Fruit fly (Drosophila melanogaster) S2 (cell line): ENCODE results near the gene Nmt.
A peak's percentile ranks its signal among the peaks of the same experiment; 100 is the strongest.

Experiments used
- CG8478 ChIP-seq: fragments of >200 bp; optimal IDR thresholded peaks from 2 replicates; lab custom pipeline; 2018
- CTCF ChIP-seq, 2 experiments: fragments of >200 bp; optimal IDR thresholded peaks; 2 replicates each; lab custom pipeline; 2018

Nmt gene

DNA sequence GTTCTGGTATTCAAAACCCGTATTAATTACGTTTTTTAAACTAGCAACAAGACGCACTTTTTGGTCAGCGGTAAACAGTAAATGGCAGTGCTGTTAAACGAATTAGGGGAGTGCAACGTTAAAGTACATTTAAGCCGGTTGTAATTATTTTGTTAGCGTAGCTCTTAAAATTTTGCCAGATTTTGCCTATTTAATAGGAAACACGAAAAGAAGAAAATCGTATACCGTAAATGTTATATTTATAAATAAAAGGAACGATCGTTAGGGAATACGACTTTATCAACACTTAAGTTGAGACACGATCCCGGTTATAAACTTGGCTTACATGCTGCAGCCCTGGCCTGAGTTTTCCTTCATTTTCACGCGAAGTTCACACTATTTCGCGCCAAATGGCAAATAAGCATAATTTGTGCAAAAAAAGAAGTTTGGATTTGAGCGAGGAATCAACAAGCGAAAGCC, 40.8 kb downstream of the Nmt start, which contains the start of the genes Setx and mus301:
Setx (minus strand) TSS at position 51 of the 459 bp plus-strand sequence.
mus301 (plus strand) TSS at position 361 of the 459 bp plus-strand sequence.
- TF ChIP-seq CTCF (optimal IDR thresholded peaks at IDR 0.05; lab: Kevin White, UChicago) (peak in 1 of 2 experiments; percentile 24), CG8478 (lab: Kevin White, UChicago) (no peak)

DNA sequence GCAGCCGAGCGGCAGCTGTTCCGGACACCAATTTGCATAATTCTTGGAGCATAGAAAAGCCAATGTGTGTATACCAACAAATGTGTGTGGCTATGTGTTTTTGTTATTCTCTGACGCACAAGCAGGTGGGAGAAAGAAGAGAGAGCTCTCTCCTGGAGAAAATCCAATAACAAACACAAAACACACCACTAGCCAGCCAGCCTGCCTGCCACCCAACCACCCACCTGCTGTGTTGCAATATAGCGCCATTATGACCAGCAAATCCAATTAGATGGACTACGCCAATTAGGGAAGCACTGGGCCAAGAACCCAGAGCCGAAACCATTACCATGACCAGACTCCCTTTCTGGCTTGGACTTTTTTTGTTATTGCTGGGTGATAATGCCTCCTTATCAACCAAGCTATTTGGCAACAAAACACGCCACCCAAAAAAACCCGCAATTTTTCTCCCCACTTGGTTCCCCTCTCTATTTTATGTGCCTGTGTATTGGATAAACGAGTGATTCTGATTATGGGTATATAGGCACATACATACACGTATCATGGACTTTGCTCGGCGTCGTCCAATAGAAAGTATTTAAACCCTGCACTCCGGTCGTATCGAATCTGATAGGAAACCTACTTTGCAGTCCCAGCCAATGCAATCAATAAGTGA, 49.7 kb downstream of the Nmt start:
- no peak for TF ChIP-seq CG8478 (lab: Kevin White, UChicago)
- TF ChIP-seq CTCF (optimal IDR thresholded peaks at IDR 0.05; lab: Kevin White, UChicago): no peak

DNA sequence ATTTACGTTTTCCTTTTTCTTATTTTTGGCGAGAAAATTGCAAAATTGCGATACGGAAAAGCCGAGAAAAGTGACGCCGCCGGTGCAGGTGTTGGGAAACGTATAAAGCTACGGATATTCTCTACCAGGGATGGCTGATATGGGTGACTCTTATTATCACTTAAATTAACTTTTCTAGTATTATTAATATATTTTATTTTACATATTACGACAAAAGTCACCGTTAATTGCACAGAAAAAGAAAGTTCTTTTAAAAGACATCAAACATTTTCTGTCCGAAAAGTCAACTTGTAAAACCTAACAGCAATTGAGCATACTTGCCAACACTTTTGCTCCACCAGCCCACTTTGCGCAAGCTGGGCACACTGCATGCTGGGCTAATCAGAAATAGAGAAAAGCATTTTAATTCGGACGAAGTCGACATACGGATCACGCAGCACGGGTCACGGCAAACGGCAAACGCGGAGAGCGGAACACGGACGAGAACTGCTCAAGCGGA, 50.5 kb downstream of the Nmt start, which contains the start of the genes Cds and Uba2:
Cds (plus strand) TSS at position 51 of the 499 bp plus-strand sequence.
Uba2 (minus strand) TSS at position 107 of the 499 bp plus-strand sequence.
- TF ChIP-seq CTCF (optimal IDR thresholded peaks at IDR 0.05; lab: Kevin White, UChicago): no peak
- TF ChIP-seq CG8478 (lab: Kevin White, UChicago): no peak
